Worm (Caenorhabditis elegans) whole organism, young adult: ENCODE measurements around the gene mltn-8.

Experiments used
- F10E7.11 ChIP-seq: sonication (generic microtip); optimal IDR thresholded peaks from 2 replicates; lab custom pipeline; 2017; ENCODE audit warnings: mild to moderate bottlenecking, missing genetic modification characterization, moderate library complexity, missing compliant biosample characterization
- F49E8.2 ChIP-seq: sonication (generic microtip); optimal IDR thresholded peaks from 3 replicates; lab custom pipeline; 2017; ENCODE audit warnings: missing genetic modification characterization, mild to moderate bottlenecking, missing compliant biosample characterization, antibody characterized with exemption, moderate library complexity; ENCODE audit not compliant: insufficient read depth
- K12H6.12 ChIP-seq: fragments of 200-800 bp; sonication (Bioruptor generic); optimal IDR thresholded peaks from 2 replicates; lab custom pipeline; 2018; ENCODE audit warnings: mild to moderate bottlenecking, missing genetic modification characterization, missing compliant biosample characterization
- Y95B8A.8 ChIP-seq: fragments of 200-800 bp; sonication (Bioruptor generic); IDR thresholded peaks from 2 replicates; pipeline ENCODE4 v1.3.6; 2022; ENCODE audit warnings: missing genetic modification reagents, missing genetic modification characterization, missing compliant biosample characterization
- akir-1 ChIP-seq: fragments of 200-800 bp; sonication (Bioruptor generic); optimal IDR thresholded peaks from 2 replicates; lab custom pipeline; 2018; ENCODE audit warnings: mild to moderate bottlenecking, missing genetic modification characterization, moderate library complexity, missing compliant biosample characterization
- ama-1 ChIP-seq, 3 experiments: fragments of 150-350 bp in 1 of 3; sonication (generic microtip) in 2 of 3; optimal IDR thresholded peaks; 2 replicates each; lab custom pipeline; 2014 to 2018; ENCODE audit warnings: missing biosample characterization in 2 of 3, missing genetic modification characterization in 2 of 3, missing genetic modification reagents in 2 of 3
- aptf-2 ChIP-seq: fragments of 200-800 bp; sonication (Bioruptor generic); conservative IDR thresholded peaks from 2 replicates; pipeline ENCODE4 v1.3.6; 2022; ENCODE audit warnings: missing genetic modification reagents, missing genetic modification characterization, missing compliant biosample characterization
- attf-5 ChIP-seq: fragments of 200-800 bp; sonication (Bioruptor generic); optimal IDR thresholded peaks from 2 replicates; lab custom pipeline; 2018; ENCODE audit warnings: mild to moderate bottlenecking, missing genetic modification characterization, missing compliant biosample characterization
- ceh-27 ChIP-seq: fragments of 200-800 bp; sonication (Bioruptor generic); optimal IDR thresholded peaks from 2 replicates; lab custom pipeline; 2018; ENCODE audit warnings: mild to moderate bottlenecking, missing genetic modification characterization, moderate library complexity, missing compliant biosample characterization
- dox-1 ChIP-seq: fragments of 200-800 bp; sonication (Bioruptor generic); IDR thresholded peaks from 2 replicates; pipeline ENCODE4 v1.3.6; 2022; ENCODE audit warnings: missing genetic modification reagents, missing genetic modification characterization, missing compliant biosample characterization
- dpl-1 ChIP-seq: fragments of 150-350 bp; optimal IDR thresholded peaks from 2 replicates; lab custom pipeline; 2014; ENCODE audit warnings: missing biosample characterization, missing genetic modification reagents, missing genetic modification characterization
- egl-18 ChIP-seq: fragments of 200-800 bp; sonication (Bioruptor generic); IDR thresholded peaks from 2 replicates; pipeline ENCODE4 v1.3.6; 2022; ENCODE audit warnings: missing genetic modification reagents, missing genetic modification characterization, missing compliant biosample characterization
- egrh-3 ChIP-seq: fragments of 200-800 bp; sonication (Bioruptor generic); IDR thresholded peaks from 2 replicates; pipeline ENCODE4 v1.3.6; 2022; ENCODE audit warnings: missing genetic modification reagents, missing genetic modification characterization, missing compliant biosample characterization
- hmg-20 ChIP-seq: fragments of 200-800 bp; sonication (Bioruptor generic); IDR thresholded peaks from 2 replicates; pipeline ENCODE4 v1.3.6; 2022; ENCODE audit warnings: missing genetic modification reagents, missing genetic modification characterization, missing compliant biosample characterization
- hsf-1 ChIP-seq: fragments of 200-800 bp; sonication (Bioruptor generic); IDR thresholded peaks from 2 replicates; pipeline ENCODE4 v1.3.6; 2022; ENCODE audit warnings: missing genetic modification reagents, missing genetic modification characterization, missing compliant biosample characterization
- let-607 ChIP-seq, 2 experiments: fragments of 200-800 bp in 1 of 2; sonication (Bioruptor generic) in 1 of 2; sonication (generic microtip) in 1 of 2; optimal IDR thresholded peaks; 2 replicates each; lab custom pipeline; 2016 to 2018; ENCODE audit warnings: mild to moderate bottlenecking in 2 of 2, missing compliant biosample characterization in 2 of 2, missing genetic modification characterization in 2 of 2, moderate library complexity in 2 of 2, missing genotype in 1 of 2
- lin-40 ChIP-seq: sonication (generic microtip); optimal IDR thresholded peaks from 2 replicates; lab custom pipeline; 2016; ENCODE audit warnings: missing genetic modification characterization, mild to moderate bottlenecking, missing compliant biosample characterization, missing genotype, missing genetic modification reagents
- lir-1 ChIP-seq: fragments of 200-800 bp; sonication (Bioruptor generic); conservative IDR thresholded peaks from 2 replicates; pipeline ENCODE4 v1.3.6; 2022; ENCODE audit warnings: missing genetic modification reagents, missing genetic modification characterization, missing compliant biosample characterization
- madf-6 ChIP-seq: fragments of 200-800 bp; sonication (Bioruptor generic); IDR thresholded peaks from 2 replicates; pipeline ENCODE4 v1.3.6; 2022; ENCODE audit warnings: missing genetic modification reagents, missing genetic modification characterization, missing compliant biosample characterization
- nfya-1 ChIP-seq: sonication (generic microtip); optimal IDR thresholded peaks from 2 replicates; lab custom pipeline; 2017; ENCODE audit warnings: antibody characterized with exemption, missing compliant biosample characterization, missing genetic modification characterization, borderline replicate concordance; ENCODE audit not compliant: insufficient read depth
- nfya-2 ChIP-seq: fragments of 200-800 bp; sonication (Bioruptor generic); IDR thresholded peaks from 2 replicates; pipeline ENCODE4 v1.3.6; 2022; ENCODE audit warnings: missing genetic modification reagents, missing genetic modification characterization, missing compliant biosample characterization
- nhr-80 ChIP-seq: sonication (generic microtip); optimal IDR thresholded peaks from 2 replicates; lab custom pipeline; 2016; ENCODE audit warnings: missing genetic modification characterization, missing compliant biosample characterization
- nhr-90 ChIP-seq: sonication (generic microtip); optimal IDR thresholded peaks from 2 replicates; lab custom pipeline; 2016; ENCODE audit warnings: missing genotype, mild to moderate bottlenecking, missing genetic modification characterization, missing compliant biosample characterization
- rcor-1 ChIP-seq: fragments of 200-800 bp; sonication (Bioruptor generic); IDR thresholded peaks from 2 replicates; pipeline ENCODE4 v1.3.6; 2022; ENCODE audit warnings: missing genetic modification reagents, missing genetic modification characterization, missing compliant biosample characterization
- rec-8 ChIP-seq, 2 experiments: sonication (generic microtip); optimal IDR thresholded peaks; 2 replicates each; lab custom pipeline; 2016; ENCODE audit warnings: mild to moderate bottlenecking in 2 of 2, missing genetic modification characterization in 2 of 2, missing genetic modification reagents in 2 of 2, missing genotype in 2 of 2, missing biosample characterization in 1 of 2, missing compliant biosample characterization in 1 of 2, moderate library complexity in 1 of 2
- sea-2 ChIP-seq: fragments of 200-800 bp; sonication (Bioruptor generic); IDR thresholded peaks from 2 replicates; pipeline ENCODE4 v1.3.6; 2022; ENCODE audit warnings: missing genetic modification characterization, missing compliant biosample characterization
- unc-62 ChIP-seq: fragments of 150-350 bp; optimal IDR thresholded peaks from 2 replicates; lab custom pipeline; 2014; ENCODE audit warnings: missing biosample characterization, missing genetic modification reagents, missing genetic modification characterization
- zfh-2 ChIP-seq: fragments of 200-800 bp; sonication (Bioruptor generic); conservative IDR thresholded peaks from 2 replicates; pipeline ENCODE4 v1.3.6; 2022; ENCODE audit warnings: missing genetic modification reagents, missing genetic modification characterization, missing compliant biosample characterization
- ztf-26 ChIP-seq: sonication (generic microtip); optimal IDR thresholded peaks from 2 replicates; lab custom pipeline; 2017; ENCODE audit warnings: missing genetic modification characterization, missing compliant biosample characterization
- ztf-28 ChIP-seq: fragments of 200-800 bp; sonication (Bioruptor generic); IDR thresholded peaks from 2 replicates; pipeline ENCODE4 v1.3.6; 2022; ENCODE audit warnings: missing genetic modification reagents, missing genetic modification characterization, missing compliant biosample characterization
- ztf-3 ChIP-seq: fragments of 200-800 bp; sonication (Bioruptor generic); optimal IDR thresholded peaks from 2 replicates; lab custom pipeline; 2018; ENCODE audit warnings: mild to moderate bottlenecking, missing genetic modification characterization, missing compliant biosample characterization

The mltn-8 gene

DNA sequence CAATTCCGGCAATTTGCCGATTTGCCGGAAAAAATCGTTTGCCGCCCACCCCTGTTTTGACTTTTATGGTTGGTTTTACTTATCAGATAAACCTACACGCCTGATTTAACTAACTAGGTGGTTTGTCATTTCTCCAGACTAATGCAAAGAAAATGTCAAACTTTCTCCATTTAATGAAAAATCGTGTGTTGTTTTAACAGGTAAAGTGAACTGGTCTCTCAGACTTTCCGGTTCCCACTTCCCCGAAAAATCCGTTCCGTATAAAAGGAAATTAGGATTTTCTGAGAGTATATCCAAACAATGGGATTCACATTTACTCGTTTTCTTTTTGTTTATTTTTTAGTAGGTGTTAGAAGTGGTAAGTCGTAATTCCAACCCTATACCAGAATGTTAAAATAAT is 15.4 kb downstream of the mltn-8 start, which contains the start of gene mltn-6:
TSS of gene mltn-6 (plus strand) at position 301 of the 400 bp plus-strand sequence.
- no peak for TF ChIP-seq nfya-2 (GFP tag; lab: Robert Waterston, UW)
- no peak for TF ChIP-seq Y95B8A.8 (GFP tag; lab: Robert Waterston, UW)
- TF ChIP-seq, all 124 proteins: peak for 0

DNA sequence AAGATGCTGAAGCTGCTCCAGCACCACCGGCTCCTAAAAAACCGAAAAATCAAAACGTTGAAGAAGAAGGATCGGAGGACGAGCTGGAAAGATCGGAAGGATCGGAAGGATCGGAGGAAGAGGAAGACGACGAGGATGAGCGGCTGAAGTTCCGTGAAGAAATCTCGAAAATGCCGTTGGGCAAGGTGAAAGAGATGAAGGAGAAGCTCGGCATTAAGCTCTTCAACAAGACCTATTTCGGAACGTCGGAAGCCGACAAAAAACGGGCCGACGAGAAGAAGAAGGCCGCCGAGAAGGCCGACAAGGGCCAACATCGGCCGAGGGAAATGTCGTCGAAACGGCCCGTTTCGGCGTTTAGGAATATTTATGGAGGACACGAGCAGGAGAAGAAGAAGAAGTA is 18.8 kb downstream of the mltn-8 start:
- TF ChIP-seq egl-18 (GFP tag; lab: Robert Waterston, UW) (no peak), zfh-2 (GFP tag; lab: Robert Waterston, UW) (peak; percentile 41; the same call in 1 of the 2 replicates), ama-1 (optimal IDR thresholded peaks at IDR 0.05; lab: Kevin White, UChicago) (no peak), ama-1 (GFP tag; optimal IDR thresholded peaks at IDR 0.05; lab: Kevin White, UChicago) (no peak), unc-62 (no peak), dpl-1 (no peak), rec-8 (tag; optimal IDR thresholded peaks at IDR 0.05; lab: Kevin White, UChicago) (no peak), attf-5 (GFP tag; lab: Kevin White, UChicago) (no peak), hsf-1 (GFP tag; lab: Robert Waterston, UW) (no peak), rcor-1 (GFP tag; lab: Robert Waterston, UW) (no peak)

- TF ChIP-seq nfya-1 (tag; lab: Kevin White, UChicago) (no peak), let-607 (tag; optimal IDR thresholded peaks at IDR 0.05; lab: Kevin White, UChicago) (no peak), F10E7.11 (tag; lab: Kevin White, UChicago) (no peak), lir-1 (GFP tag; lab: Robert Waterston, UW) (no peak)
- TF ChIP-seq, all 124 proteins: peak for 0
Observed at ce11 chrV:360068-360467, 20.0 kb downstream of the mltn-8 start.

DNA sequence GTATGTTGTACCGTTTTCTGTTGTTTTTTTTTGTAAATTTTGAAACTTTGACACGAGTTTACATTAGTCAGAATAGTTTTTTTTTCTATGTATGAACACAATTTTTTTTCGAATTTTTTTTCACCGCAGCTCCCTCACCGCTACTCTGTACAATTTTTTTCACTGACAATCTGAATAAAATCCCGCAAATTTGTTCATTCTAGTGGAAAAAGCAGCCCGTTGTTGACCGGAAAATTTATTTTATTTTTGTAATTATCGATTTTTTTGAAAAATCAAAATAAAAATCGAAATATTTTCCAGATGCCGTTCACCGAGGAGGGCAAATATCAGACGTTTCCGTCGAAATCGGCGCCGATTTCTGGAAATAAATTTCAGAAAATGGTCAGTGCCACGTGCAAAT is 20.6 kb downstream of the mltn-8 start, which contains the start of gene T22H9.1:
TSS of gene T22H9.1 (plus strand) at position 301 of the 400 bp plus-strand sequence.
- no peak for TF ChIP-seq K12H6.12 (tag; lab: Kevin White, UChicago)
- no peak for TF ChIP-seq F49E8.2
- no peak for TF ChIP-seq ceh-27
- TF ChIP-seq ztf-26 (tag; lab: Kevin White, UChicago): no peak
- no peak for TF ChIP-seq sea-2 (GFP tag; lab: Robert Waterston, UW)
- no peak for TF ChIP-seq dox-1
- TF ChIP-seq madf-6 (GFP tag; lab: Robert Waterston, UW): no peak
- no peak for TF ChIP-seq aptf-2
- no peak for TF ChIP-seq ztf-28 (GFP tag; lab: Robert Waterston, UW)
- TF ChIP-seq nhr-80 (tag; lab: Kevin White, UChicago): no peak
- TF ChIP-seq lin-40 (tag; lab: Kevin White, UChicago): no peak
- TF ChIP-seq hmg-20: no peak
- no peak for TF ChIP-seq nhr-90 (tag; lab: Kevin White, UChicago)
- TF ChIP-seq ztf-3: no peak

ce11 chrV:358473-358872 is 21.6 kb downstream of the mltn-8 start:
- TF ChIP-seq zfh-2 (GFP tag; lab: Robert Waterston, UW): peak; percentile 89
- no peak for TF ChIP-seq akir-1 (GFP tag; lab: Kevin White, UChicago)
- peak; percentile 63; the same call in 1 of the 2 replicates for TF ChIP-seq egrh-3 (GFP tag; lab: Robert Waterston, UW)
